Worm (Caenorhabditis elegans) whole organism, young adult: ENCODE results near the gene gst-4.

Experiments
- Y95B8A.8 ChIP-seq: fragments of 200-800 bp; sonication (Bioruptor generic); IDR thresholded peaks from 2 replicates; pipeline ENCODE4 v1.3.6; 2022; ENCODE audit warnings: missing genetic modification reagents, missing genetic modification characterization, missing compliant biosample characterization
- ZK185.1 ChIP-seq: sonication (generic microtip); optimal IDR thresholded peaks from 2 replicates; lab custom pipeline; 2016; ENCODE audit warnings: mild to moderate bottlenecking, missing genetic modification characterization, missing compliant biosample characterization; ENCODE audit not compliant: poor library complexity, severe bottlenecking
- dpff-1 ChIP-seq: sonication (generic microtip); optimal IDR thresholded peaks from 2 replicates; lab custom pipeline; 2017; ENCODE audit warnings: mild to moderate bottlenecking, missing genetic modification characterization, missing compliant biosample characterization
- ets-4 ChIP-seq: fragments of 200-800 bp; sonication (Bioruptor generic); optimal IDR thresholded peaks from 2 replicates; lab custom pipeline; 2018; ENCODE audit warnings: mild to moderate bottlenecking, missing genetic modification characterization, missing compliant biosample characterization
- him-1 ChIP-seq: sonication (generic microtip); optimal IDR thresholded peaks from 2 replicates; lab custom pipeline; 2016; ENCODE audit warnings: missing genotype, missing genetic modification reagents, missing genetic modification characterization, missing compliant biosample characterization
- lin-35 ChIP-seq, 3 experiments: fragments of 150-350 bp in 2 of 3; sonication (generic microtip) in 1 of 3; optimal IDR thresholded peaks; 2 replicates each; lab custom pipeline; 2014 to 2018; ENCODE audit warnings: missing biosample characterization in 3 of 3, missing genetic modification characterization in 3 of 3, missing genetic modification reagents in 3 of 3
- lir-1 ChIP-seq: fragments of 200-800 bp; sonication (Bioruptor generic); conservative IDR thresholded peaks from 2 replicates; pipeline ENCODE4 v1.3.6; 2022; ENCODE audit warnings: missing genetic modification reagents, missing genetic modification characterization, missing compliant biosample characterization
- lsy-27 ChIP-seq: sonication (generic microtip); optimal IDR thresholded peaks from 2 replicates; lab custom pipeline; 2017; ENCODE audit warnings: missing genetic modification characterization, mild to moderate bottlenecking, missing compliant biosample characterization, antibody characterized with exemption, missing genotype, borderline replicate concordance; ENCODE audit not compliant: insufficient read depth
- madf-10 ChIP-seq: sonication (generic microtip); optimal IDR thresholded peaks from 2 replicates; lab custom pipeline; 2016; ENCODE audit warnings: mild to moderate bottlenecking, missing genetic modification characterization, missing compliant biosample characterization
- nhr-90 ChIP-seq: sonication (generic microtip); optimal IDR thresholded peaks from 2 replicates; lab custom pipeline; 2016; ENCODE audit warnings: missing genotype, mild to moderate bottlenecking, missing genetic modification characterization, missing compliant biosample characterization
- rcor-1 ChIP-seq: fragments of 200-800 bp; sonication (Bioruptor generic); IDR thresholded peaks from 2 replicates; pipeline ENCODE4 v1.3.6; 2022; ENCODE audit warnings: missing genetic modification reagents, missing genetic modification characterization, missing compliant biosample characterization
- unc-130 ChIP-seq: sonication (generic microtip); optimal IDR thresholded peaks from 2 replicates; lab custom pipeline; 2016; ENCODE audit warnings: missing genetic modification reagents, missing genetic modification characterization, missing compliant biosample characterization

DNA sequence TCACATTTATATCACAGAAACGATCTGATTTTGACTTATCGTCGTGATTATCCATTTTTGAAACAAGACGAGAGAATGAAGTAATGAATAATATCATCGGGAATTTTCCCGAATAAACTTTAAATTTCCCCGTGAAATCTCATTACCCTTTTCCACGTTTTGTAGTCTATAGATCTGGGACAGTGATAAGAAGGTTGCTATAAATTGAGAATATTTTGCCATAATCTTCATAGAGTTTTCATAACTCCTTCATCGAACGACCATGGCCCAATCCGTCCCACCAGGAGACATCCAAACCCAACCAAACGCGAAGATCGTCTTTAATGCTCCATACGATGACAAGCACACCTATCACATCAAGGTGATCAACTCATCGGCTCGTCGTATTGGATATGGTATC lies 46.9 kb upstream of the gst-4 start, which contains the start of the genes C04G2.5 and msp-36:
- TF ChIP-seq lsy-27 (tag; lab: Kevin White, UChicago) (no peak), nhr-90 (tag; lab: Kevin White, UChicago) (no peak), madf-10 (tag; lab: Kevin White, UChicago) (no peak), Y95B8A.8 (GFP tag; lab: Robert Waterston, UW) (no peak), lir-1 (no peak), lin-35 (GFP tag; optimal IDR thresholded peaks at IDR 0.05; lab: Kevin White, UChicago) (no peak), unc-130 (GFP tag; lab: Kevin White, UChicago) (no peak), ZK185.1 (no peak), ets-4 (GFP tag; lab: Kevin White, UChicago) (no peak), rcor-1 (no peak), dpff-1 (tag; lab: Kevin White, UChicago) (no peak), him-1 (no peak)
